Worm (Caenorhabditis elegans) whole organism, midembryonic: Measurements from ENCODE around the gene B0507.9.

Experiments used
- T22C8.4 ChIP-seq: fragments of 200-800 bp; sonication (Bioruptor generic); IDR thresholded peaks from 2 replicates; pipeline ENCODE4 v1.3.6; 2022; ENCODE audit warnings: missing genetic modification characterization, missing compliant biosample characterization
- cog-1 ChIP-seq: sonication (generic microtip); optimal IDR thresholded peaks from 2 replicates; lab custom pipeline; 2016; ENCODE audit warnings: missing genetic modification characterization, missing compliant biosample characterization
- flt-1 ChIP-seq: fragments of 200-800 bp; sonication (Bioruptor generic); IDR thresholded peaks from 2 replicates; pipeline ENCODE4 v1.3.6; 2022; ENCODE audit warnings: missing genetic modification characterization, missing compliant biosample characterization
- klf-2 ChIP-seq: fragments of 200-800 bp; sonication (Bioruptor generic); conservative IDR thresholded peaks from 2 replicates; pipeline ENCODE4 v1.3.6; 2022; ENCODE audit warnings: missing genetic modification reagents, missing genetic modification characterization, missing compliant biosample characterization
- med-1 ChIP-seq: sonication (generic microtip); optimal IDR thresholded peaks from 2 replicates; lab custom pipeline; 2017; ENCODE audit warnings: missing genetic modification characterization, mild to moderate bottlenecking, missing compliant biosample characterization, antibody characterized with exemption, missing genetic modification reagents; ENCODE audit not compliant: insufficient read depth
- ref-1 ChIP-seq: fragments of 200-800 bp; sonication (Bioruptor generic); conservative IDR thresholded peaks from 2 replicates; pipeline ENCODE4 v1.3.6; 2022; ENCODE audit warnings: missing genetic modification reagents, missing genetic modification characterization, missing compliant biosample characterization
- tab-1 ChIP-seq: fragments of 200-800 bp; sonication (Bioruptor generic); IDR thresholded peaks from 2 replicates; pipeline ENCODE4 v1.3.6; 2022; ENCODE audit warnings: missing genetic modification characterization, missing compliant biosample characterization
- ztf-23 ChIP-seq: fragments of 200-800 bp; sonication (Bioruptor generic); IDR thresholded peaks from 2 replicates; pipeline ENCODE4 v1.3.6; 2022; ENCODE audit warnings: missing genetic modification reagents, missing genetic modification characterization, missing compliant biosample characterization
- ztf-29 ChIP-seq: fragments of 200-800 bp; sonication (Bioruptor generic); IDR thresholded peaks from 2 replicates; pipeline ENCODE4 v1.3.6; 2022; ENCODE audit warnings: missing genetic modification reagents, missing genetic modification characterization, missing compliant biosample characterization

B0507.9 gene

ce11 chrV:8789345-8789744 is 23.5 kb upstream of the B0507.9 start:
- TF ChIP-seq tab-1 (GFP tag; lab: Robert Waterston, UW), result no peak
- no peak for TF ChIP-seq ztf-29
- TF ChIP-seq flt-1, result no peak
- TF ChIP-seq med-1 (GFP tag; lab: Kevin White, UChicago), result no peak
- no peak for TF ChIP-seq klf-2 (GFP tag; lab: Robert Waterston, UW)
- TF ChIP-seq ref-1 (GFP tag; lab: Robert Waterston, UW), result no peak
- no peak for TF ChIP-seq ztf-23
- TF ChIP-seq cog-1 (tag; lab: Kevin White, UChicago), result no peak
- TF ChIP-seq T22C8.4 (GFP tag; lab: Robert Waterston, UW), result no peak

ce11 chrV:8786245-8786644 is 20.4 kb upstream of the B0507.9 start, which contains the start of gene sup-37:
Gene sup-37 (plus strand): TSS chrV:8786545.
- no peak for TF ChIP-seq med-1 (GFP tag; lab: Kevin White, UChicago)
- no peak for TF ChIP-seq klf-2 (GFP tag; lab: Robert Waterston, UW)
- TF ChIP-seq T22C8.4 (GFP tag; lab: Robert Waterston, UW), result no peak

ce11 chrV:8785526-8785925 is 19.7 kb upstream of the B0507.9 start:
- no peak for TF ChIP-seq klf-2 (GFP tag; lab: Robert Waterston, UW)
- TF ChIP-seq cog-1 (tag; lab: Kevin White, UChicago), result peak; percentile 27
- TF ChIP-seq ztf-23, result peak; percentile 60
- no peak for TF ChIP-seq T22C8.4 (GFP tag; lab: Robert Waterston, UW)
- TF ChIP-seq flt-1, result peak; percentile 73
- TF ChIP-seq tab-1 (GFP tag; lab: Robert Waterston, UW), result peak; percentile 70; the same call in 1 of the 2 replicates
- peak; percentile 75 for TF ChIP-seq ztf-29

- TF ChIP-seq flt-1, result no peak
- TF ChIP-seq ref-1 (GFP tag; lab: Robert Waterston, UW), result no peak
- no peak for TF ChIP-seq med-1 (GFP tag; lab: Kevin White, UChicago)
- no peak for TF ChIP-seq cog-1 (tag; lab: Kevin White, UChicago)
- TF ChIP-seq tab-1 (GFP tag; lab: Robert Waterston, UW), result no peak
- no peak for TF ChIP-seq ztf-29
- TF ChIP-seq T22C8.4 (GFP tag; lab: Robert Waterston, UW), result no peak
- no peak for TF ChIP-seq klf-2 (GFP tag; lab: Robert Waterston, UW)
- no peak for TF ChIP-seq ztf-23
These were observed 18.6 kb upstream of the B0507.9 start for ce11 chrV:8784485-8784884.

DNA sequence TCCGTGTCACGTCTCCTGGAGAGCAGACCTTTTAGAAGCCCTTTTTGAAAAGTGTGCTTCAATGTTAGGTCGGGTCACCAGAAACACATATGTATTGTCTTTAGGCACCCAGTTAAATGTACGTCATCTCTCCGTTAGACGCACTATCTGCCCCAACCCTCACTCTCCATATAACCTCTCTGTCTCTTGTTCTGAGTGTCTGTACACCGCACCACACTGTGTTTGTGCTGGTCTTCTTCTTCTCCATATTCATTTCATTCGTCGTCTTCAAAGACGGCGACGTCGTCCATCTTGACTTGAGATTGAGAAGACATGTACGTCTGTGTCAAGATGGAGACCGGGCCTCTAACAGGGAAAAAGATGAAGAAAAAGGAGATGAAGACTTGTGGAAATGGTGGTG is 16.3 kb upstream of the B0507.9 start:
- TF ChIP-seq flt-1 (no peak), klf-2 (GFP tag; lab: Robert Waterston, UW) (no peak), ztf-29 (no peak), T22C8.4 (GFP tag; lab: Robert Waterston, UW) (no peak), ztf-23 (no peak), ref-1 (GFP tag; lab: Robert Waterston, UW) (no peak), med-1 (GFP tag; lab: Kevin White, UChicago) (no peak), tab-1 (GFP tag; lab: Robert Waterston, UW) (no peak), cog-1 (tag; lab: Kevin White, UChicago) (no peak)

DNA sequence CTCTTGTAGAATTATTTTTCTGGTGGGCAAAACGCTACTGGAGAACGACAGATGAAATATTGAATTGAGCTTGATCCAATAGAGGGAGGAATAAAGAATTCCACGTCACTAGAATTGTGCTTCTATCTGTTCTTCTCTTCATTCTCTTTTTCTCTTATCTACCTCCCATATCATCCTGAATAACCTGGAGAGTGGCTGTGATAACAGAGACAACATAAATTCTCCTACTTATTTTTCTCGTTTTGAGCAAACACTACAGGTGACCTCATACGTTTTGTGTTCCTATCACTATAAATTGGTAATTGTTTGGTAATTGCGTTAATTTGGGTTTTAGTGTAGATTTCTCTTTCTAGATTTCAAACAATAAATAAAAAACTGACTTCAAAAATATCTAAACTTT is 15.3 kb upstream of the B0507.9 start:
- TF ChIP-seq tab-1 (GFP tag; lab: Robert Waterston, UW) (no peak), flt-1 (no peak), med-1 (GFP tag; lab: Kevin White, UChicago) (no peak), ztf-23 (no peak), T22C8.4 (GFP tag; lab: Robert Waterston, UW) (no peak), klf-2 (GFP tag; lab: Robert Waterston, UW) (no peak), cog-1 (tag; lab: Kevin White, UChicago) (no peak), ztf-29 (no peak), ref-1 (GFP tag; lab: Robert Waterston, UW) (no peak)

- TF ChIP-seq ztf-23, result no peak
- TF ChIP-seq T22C8.4 (GFP tag; lab: Robert Waterston, UW), result no peak
- TF ChIP-seq cog-1 (tag; lab: Kevin White, UChicago), result no peak
- no peak for TF ChIP-seq flt-1
- TF ChIP-seq med-1 (GFP tag; lab: Kevin White, UChicago), result no peak
- TF ChIP-seq ztf-29, result no peak
- no peak for TF ChIP-seq klf-2 (GFP tag; lab: Robert Waterston, UW)
- no peak for TF ChIP-seq ref-1 (GFP tag; lab: Robert Waterston, UW)
- no peak for TF ChIP-seq tab-1 (GFP tag; lab: Robert Waterston, UW)
These were observed 10.4 kb upstream of the B0507.9 start, which contains the start of gene B0507.1 for ce11 chrV:8776270-8776669. Gene B0507.1 (plus strand): TSS chrV:8776570.

- TF ChIP-seq T22C8.4 (GFP tag; lab: Robert Waterston, UW), result no peak
- TF ChIP-seq klf-2 (GFP tag; lab: Robert Waterston, UW), result no peak
- TF ChIP-seq med-1 (GFP tag; lab: Kevin White, UChicago), result no peak
- TF ChIP-seq ztf-23, result no peak
- no peak for TF ChIP-seq ref-1 (GFP tag; lab: Robert Waterston, UW)
- TF ChIP-seq tab-1 (GFP tag; lab: Robert Waterston, UW), result no peak
These were observed 8.1 kb upstream of the B0507.9 start, which contains the start of gene B0507.2 for ce11 chrV:8773826-8774382. Gene B0507.2 (plus strand): TSS chrV:8774332.

ce11 chrV:8771599-8771998 is 5.8 kb upstream of the B0507.9 start, which contains the start of gene srx-115:
Gene srx-115 (plus strand): TSS chrV:8771899.
- TF ChIP-seq med-1 (GFP tag; lab: Kevin White, UChicago) (no peak), flt-1 (no peak), cog-1 (tag; lab: Kevin White, UChicago) (no peak)

DNA sequence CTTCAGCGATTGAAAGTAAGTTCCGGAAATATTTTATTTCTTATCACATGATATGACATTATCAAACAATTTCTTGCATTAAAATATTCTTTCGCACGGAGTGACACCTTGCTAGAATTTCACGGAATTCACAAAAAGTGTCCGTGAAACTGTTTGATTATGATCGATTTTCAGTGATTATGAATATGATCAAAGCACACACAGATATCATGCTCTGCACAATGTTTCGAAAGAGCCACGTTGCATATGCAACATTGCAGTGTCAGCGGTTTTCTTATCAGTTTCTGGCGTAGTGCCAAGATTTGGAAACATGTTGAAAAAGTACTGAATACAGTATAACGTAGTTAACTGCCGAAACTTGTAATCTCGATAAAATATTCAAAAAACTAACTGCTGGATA is 3.3 kb upstream of the B0507.9 start:
- no peak for TF ChIP-seq klf-2 (GFP tag; lab: Robert Waterston, UW)
- TF ChIP-seq tab-1 (GFP tag; lab: Robert Waterston, UW), result no peak
- no peak for TF ChIP-seq flt-1
- TF ChIP-seq cog-1 (tag; lab: Kevin White, UChicago), result no peak
- TF ChIP-seq T22C8.4 (GFP tag; lab: Robert Waterston, UW), result no peak
- no peak for TF ChIP-seq ztf-29
- TF ChIP-seq ref-1 (GFP tag; lab: Robert Waterston, UW), result no peak
- TF ChIP-seq ztf-23, result no peak
- no peak for TF ChIP-seq med-1 (GFP tag; lab: Kevin White, UChicago)
